Fruit fly (Drosophila melanogaster) whole organism: ENCODE data around the gene Fst.

Experiments used
- CG8478 ChIP-seq: fragments of >200 bp; optimal IDR thresholded peaks from 2 replicates; lab custom pipeline; 2018; ENCODE audit warnings: inconsistent platforms
- pan ChIP-seq: fragments of >200 bp; optimal IDR thresholded peaks from 2 replicates; lab custom pipeline; 2017
- psq ChIP-seq: fragments of >200 bp; optimal IDR thresholded peaks from 2 replicates; lab custom pipeline; 2017

- TF ChIP-seq pan (lab: Kevin White, UChicago): no peak
- TF ChIP-seq CG8478 (lab: Kevin White, UChicago): no peak
- TF ChIP-seq psq (lab: Kevin White, UChicago): no peak
Measured at dm6 chr3R:9612217-9612616, 33.7 kb downstream of the Fst start.
